Fruit fly (Drosophila melanogaster) whole organism, pupa: ENCODE results near the gene gny.

Source experiments
- CG10348 ChIP-seq: fragments of 200-800 bp; sonication (Bioruptor generic); IDR thresholded peaks from 2 replicates; pipeline ENCODE4 v1.3.6; 2022; ENCODE audit warnings: missing biosample characterization, missing genetic modification characterization
- CG12605 ChIP-seq: fragments of 200-800 bp; sonication (Bioruptor generic); IDR thresholded peaks from 2 replicates; pipeline ENCODE4 v1.3.6; 2022; ENCODE audit warnings: missing biosample characterization, missing genetic modification characterization
- CG13204 ChIP-seq: fragments of 200-800 bp; sonication (Bioruptor generic); optimal IDR thresholded peaks from 2 replicates; lab custom pipeline; 2018; ENCODE audit warnings: missing biosample characterization, mild to moderate bottlenecking, missing genetic modification characterization, moderate library complexity
- CG14655 ChIP-seq: fragments of 200-800 bp; sonication (Bioruptor generic); optimal IDR thresholded peaks from 3 replicates; lab custom pipeline; 2017; ENCODE audit warnings: mild to moderate bottlenecking, missing biosample characterization, missing genetic modification reagents, missing genetic modification characterization
- CG15710 ChIP-seq: fragments of 200-800 bp; sonication (Bioruptor generic); optimal IDR thresholded peaks from 2 replicates; lab custom pipeline; 2018; ENCODE audit warnings: missing biosample characterization, mild to moderate bottlenecking, missing genetic modification characterization, moderate library complexity
- CG17806 ChIP-seq: fragments of 200-800 bp; sonication (Bioruptor generic); optimal IDR thresholded peaks from 2 replicates; lab custom pipeline; 2018; ENCODE audit warnings: missing biosample characterization, mild to moderate bottlenecking, missing genetic modification characterization, moderate library complexity
- CG32121 ChIP-seq: fragments of 200-800 bp; sonication (Bioruptor generic); IDR thresholded peaks from 2 replicates; pipeline ENCODE4 v1.3.6; 2022; ENCODE audit warnings: missing biosample characterization, missing genetic modification characterization
- CG34367 ChIP-seq: fragments of 200-800 bp; sonication (Bioruptor generic); optimal IDR thresholded peaks from 2 replicates; lab custom pipeline; 2018; ENCODE audit warnings: missing biosample characterization, mild to moderate bottlenecking, missing genetic modification characterization
- CG4496 ChIP-seq: fragments of 200-800 bp; sonication (Bioruptor generic); IDR thresholded peaks from 3 replicates; pipeline ENCODE4 v1.3.6; 2022; ENCODE audit warnings: missing biosample characterization, missing genetic modification characterization
- CG8159 ChIP-seq: fragments of 200-800 bp; sonication (Bioruptor generic); optimal IDR thresholded peaks from 3 replicates; lab custom pipeline; 2018; ENCODE audit warnings: missing biosample characterization, mild to moderate bottlenecking, missing genetic modification characterization, moderate library complexity
- CG8301 ChIP-seq: fragments of 200-800 bp; sonication (Bioruptor generic); optimal IDR thresholded peaks from 2 replicates; lab custom pipeline; 2018; ENCODE audit warnings: missing biosample characterization, mild to moderate bottlenecking, missing genetic modification characterization
- CG9948 ChIP-seq: fragments of 200-800 bp; sonication (Bioruptor generic); optimal IDR thresholded peaks from 2 replicates; lab custom pipeline; 2018; ENCODE audit warnings: missing biosample characterization, mild to moderate bottlenecking, missing genetic modification characterization, moderate library complexity
- D1 ChIP-seq: fragments of 200-800 bp; sonication (Bioruptor generic); optimal IDR thresholded peaks from 2 replicates; lab custom pipeline; 2018; ENCODE audit warnings: missing biosample characterization, mild to moderate bottlenecking, missing genetic modification characterization, moderate library complexity
- EcR ChIP-seq: fragments of 200-800 bp; sonication (Bioruptor generic); optimal IDR thresholded peaks from 3 replicates; lab custom pipeline; 2019; ENCODE audit warnings: missing biosample characterization, missing genetic modification characterization, mild to moderate bottlenecking, moderate library complexity, missing genetic modification reagents
- Ets98B ChIP-seq: fragments of 200-800 bp; sonication (Bioruptor generic); IDR thresholded peaks from 2 replicates; pipeline ENCODE4 v1.3.6; 2022; ENCODE audit warnings: missing biosample characterization, missing genetic modification characterization
- Pif1A ChIP-seq: fragments of 200-800 bp; sonication (Bioruptor generic); optimal IDR thresholded peaks from 3 replicates; lab custom pipeline; 2016; ENCODE audit warnings: missing biosample characterization, missing genetic modification characterization
- Pif1B ChIP-seq: fragments of 200-800 bp; sonication (Bioruptor generic); optimal IDR thresholded peaks from 3 replicates; lab custom pipeline; 2016; ENCODE audit warnings: missing biosample characterization, missing genetic modification characterization
- Snoo ChIP-seq: fragments of 200-800 bp; sonication (Bioruptor generic); optimal IDR thresholded peaks from 3 replicates; lab custom pipeline; 2017; ENCODE audit warnings: missing biosample characterization, mild to moderate bottlenecking, missing genetic modification characterization, inconsistent platforms
- fd96Ca ChIP-seq: fragments of 200-800 bp; sonication (Bioruptor generic); IDR thresholded peaks from 3 replicates; pipeline ENCODE4 v1.3.6; 2022; ENCODE audit warnings: missing biosample characterization, missing genetic modification characterization
- gl ChIP-seq: fragments of 200-800 bp; sonication (Bioruptor generic); optimal IDR thresholded peaks from 2 replicates; lab custom pipeline; 2018; ENCODE audit warnings: missing biosample characterization, mild to moderate bottlenecking, missing genetic modification characterization
- rn ChIP-seq: fragments of 200-800 bp; sonication (Bioruptor generic); IDR thresholded peaks from 2 replicates; pipeline ENCODE4 v1.3.6; 2022; ENCODE audit warnings: missing biosample characterization, missing genetic modification characterization

The gny gene

dm6 chr2L:10375464-10376236 is 4.3 kb upstream of the gny start, which contains the start of the genes CG33303 and dpr19:
CG33303 (minus strand) TSS chr2L:10375757.
dpr19 (plus strand) TSS chr2L:10376168.
- TF ChIP-seq CG14655 (no peak), Ets98B (GFP tag; lab: Robert Waterston, UW) (peak; percentile 50; the same call in 1 of the 2 replicates), CG8159 (peak; percentile 56), CG10348 (GFP tag; lab: Robert Waterston, UW) (no peak), D1 (tag; lab: Kevin White, UChicago) (peak; percentile 70), CG13204 (no peak), rn (GFP tag; lab: Robert Waterston, UW) (no peak), CG32121 (GFP tag; lab: Robert Waterston, UW) (peak; percentile 41), EcR (GFP tag; lab: Kevin White, UChicago) (no peak), CG17806 (tag; lab: Kevin White, UChicago) (peak; percentile 48), Pif1B (no peak), CG9948 (peak; percentile 44), Pif1A (GFP tag; lab: Kevin White, UChicago) (no peak), Snoo (tag; lab: Kevin White, UChicago) (peak; percentile 43), CG8301 (tag; lab: Kevin White, UChicago) (peak; percentile 44), CG12605 (GFP tag; lab: Robert Waterston, UW) (no peak), gl (no peak), fd96Ca (GFP tag; lab: Robert Waterston, UW) (no peak), CG34367 (tag; lab: Kevin White, UChicago) (peak; percentile 25), CG15710 (tag; lab: Kevin White, UChicago) (peak; percentile 57), CG4496 (GFP tag; lab: Robert Waterston, UW) (peak; percentile 44; the same call in 1 of the 3 replicates)

dm6 chr2L:10376276-10376675 is 3.6 kb upstream of the gny start:
- TF ChIP-seq CG9948, result no peak
- no peak for TF ChIP-seq fd96Ca (GFP tag; lab: Robert Waterston, UW)
- TF ChIP-seq CG17806 (tag; lab: Kevin White, UChicago), result no peak
- no peak for TF ChIP-seq CG12605 (GFP tag; lab: Robert Waterston, UW)
- TF ChIP-seq EcR (GFP tag; lab: Kevin White, UChicago), result no peak
- no peak for TF ChIP-seq rn (GFP tag; lab: Robert Waterston, UW)
- TF ChIP-seq CG15710 (tag; lab: Kevin White, UChicago), result no peak
- TF ChIP-seq Ets98B (GFP tag; lab: Robert Waterston, UW), result no peak

- TF ChIP-seq Pif1A (GFP tag; lab: Kevin White, UChicago) (no peak), CG9948 (no peak), Ets98B (GFP tag; lab: Robert Waterston, UW) (no peak)
Observed at dm6 chr2L:10378631-10379030, 1.3 kb upstream of the gny start.

- TF ChIP-seq CG9948 (peak; percentile 32), Pif1A (GFP tag; lab: Kevin White, UChicago) (no peak), D1 (tag; lab: Kevin White, UChicago) (no peak), CG4496 (GFP tag; lab: Robert Waterston, UW) (peak; percentile 72), CG32121 (GFP tag; lab: Robert Waterston, UW) (peak; percentile 41; the same call in 1 of the 2 replicates), gl (no peak), CG34367 (tag; lab: Kevin White, UChicago) (peak; percentile 3), CG17806 (tag; lab: Kevin White, UChicago) (peak; percentile 60), Ets98B (GFP tag; lab: Robert Waterston, UW) (peak; percentile 37), Pif1B (no peak), CG12605 (GFP tag; lab: Robert Waterston, UW) (no peak), rn (GFP tag; lab: Robert Waterston, UW) (no peak), EcR (GFP tag; lab: Kevin White, UChicago) (no peak), CG8159 (no peak), fd96Ca (GFP tag; lab: Robert Waterston, UW) (no peak), CG8301 (tag; lab: Kevin White, UChicago) (no peak), CG13204 (no peak), CG15710 (tag; lab: Kevin White, UChicago) (peak; percentile 53), Snoo (tag; lab: Kevin White, UChicago) (peak; percentile 54), CG10348 (GFP tag; lab: Robert Waterston, UW) (no peak), CG14655 (no peak)
Observed at dm6 chr2L:10381890-10382450, 2.1 kb downstream of the gny start, which contains the start of gene CG5096. CG5096 (plus strand) TSS chr2L:10382263.

dm6 chr2L:10386208-10386805 is 6.4 kb downstream of the gny start, which contains the start of the genes Cdk1 and mRpS7:
Cdk1 (minus strand) TSS chr2L:10386262.
mRpS7 (plus strand) TSS chr2L:10386662.
- TF ChIP-seq CG8159 (peak; percentile 73), CG4496 (GFP tag; lab: Robert Waterston, UW) (peak; percentile 70; the same call in 2 of the 3 replicates), CG12605 (GFP tag; lab: Robert Waterston, UW) (no peak; the same call in 1 of the 2 replicates), CG15710 (tag; lab: Kevin White, UChicago) (peak; percentile 61), CG13204 (no peak), Pif1A (GFP tag; lab: Kevin White, UChicago) (peak; percentile 39), Snoo (tag; lab: Kevin White, UChicago) (peak; percentile 62), Pif1B (no peak), gl (no peak), rn (GFP tag; lab: Robert Waterston, UW) (no peak), CG10348 (GFP tag; lab: Robert Waterston, UW) (no peak), EcR (GFP tag; lab: Kevin White, UChicago) (no peak), D1 (tag; lab: Kevin White, UChicago) (no peak), CG34367 (tag; lab: Kevin White, UChicago) (peak; percentile 43), CG32121 (GFP tag; lab: Robert Waterston, UW) (peak; percentile 45; the same call in 1 of the 2 replicates), fd96Ca (GFP tag; lab: Robert Waterston, UW) (no peak), CG9948 (peak; percentile 71), CG8301 (tag; lab: Kevin White, UChicago) (peak; percentile 55), CG14655 (no peak), CG17806 (tag; lab: Kevin White, UChicago) (peak; percentile 66), Ets98B (GFP tag; lab: Robert Waterston, UW) (peak; percentile 46)
